Fruit fly (Drosophila melanogaster) whole organism, wandering third instar larva: ENCODE measurements around the gene CG42671.

ENCODE experiments used
- Abd-B ChIP-seq: fragments of >200 bp; optimal IDR thresholded peaks from 2 replicates; lab custom pipeline; 2017; ENCODE audit warnings: missing biosample characterization, missing genetic modification characterization
- CG32264 ChIP-seq: fragments of 200-800 bp; sonication (Bioruptor generic); optimal IDR thresholded peaks from 2 replicates; lab custom pipeline; 2016; ENCODE audit warnings: missing biosample characterization, missing genetic modification characterization
- CG9705 ChIP-seq: fragments of 200-800 bp; sonication (Bioruptor generic); optimal IDR thresholded peaks from 2 replicates; lab custom pipeline; 2018; ENCODE audit warnings: missing biosample characterization, mild to moderate bottlenecking, missing genetic modification characterization
- CrebA ChIP-seq: fragments of 200-800 bp; sonication (Bioruptor generic); optimal IDR thresholded peaks from 2 replicates; lab custom pipeline; 2016; ENCODE audit warnings: missing biosample characterization, mild to moderate bottlenecking, missing genetic modification characterization, borderline replicate concordance
- Dfd ChIP-seq: fragments of >200 bp; optimal IDR thresholded peaks from 2 replicates; lab custom pipeline; 2017; ENCODE audit warnings: missing biosample characterization, missing genetic modification characterization
- Dif ChIP-seq: fragments of 200-275, 200-300 bp; sonication (Bioruptor generic); optimal IDR thresholded peaks from 2 replicates; lab custom pipeline; 2018; ENCODE audit warnings: missing biosample characterization, missing genetic modification characterization; ENCODE audit not compliant: partially characterized antibody
- GATAd ChIP-seq: sonication (Bioruptor generic); optimal IDR thresholded peaks from 2 replicates; lab custom pipeline; 2016; ENCODE audit warnings: missing biosample characterization, missing genetic modification characterization
- HLH106 ChIP-seq: fragments of 200-800 bp; optimal IDR thresholded peaks from 3 replicates; lab custom pipeline; 2019; ENCODE audit warnings: missing biosample characterization, mild to moderate bottlenecking, missing genetic modification characterization, moderate library complexity
- Hnf4 ChIP-seq: fragments of 200-800 bp; sonication (Bioruptor generic); optimal IDR thresholded peaks from 2 replicates; lab custom pipeline; 2016; ENCODE audit warnings: missing biosample characterization, mild to moderate bottlenecking, missing genetic modification characterization
- Hr78 ChIP-seq: fragments of >200 bp; optimal IDR thresholded peaks from 2 replicates; lab custom pipeline; 2017; ENCODE audit warnings: missing biosample characterization, missing genetic modification characterization
- Hr83 ChIP-seq: fragments of 200-300 bp; sonication (Bioruptor generic); optimal IDR thresholded peaks from 2 replicates; lab custom pipeline; 2016; ENCODE audit warnings: missing biosample characterization, mild to moderate bottlenecking, missing genetic modification characterization, moderate library complexity; ENCODE audit not compliant: poor library complexity, severe bottlenecking
- Jra ChIP-seq: sonication (Bioruptor generic); optimal IDR thresholded peaks from 2 replicates; lab custom pipeline; 2016; ENCODE audit warnings: missing biosample characterization, missing genetic modification characterization
- Mio ChIP-seq: sonication (Bioruptor generic); optimal IDR thresholded peaks from 2 replicates; lab custom pipeline; 2016; ENCODE audit warnings: missing biosample characterization, missing genetic modification characterization
- Myc ChIP-seq: fragments of >200 bp; optimal IDR thresholded peaks from 2 replicates; lab custom pipeline; 2017
- N ChIP-seq: fragments of >200 bp; optimal IDR thresholded peaks from 2 replicates; lab custom pipeline; 2018; ENCODE audit warnings: missing biosample characterization, missing external identifiers, missing genetic modification characterization
- OdsH ChIP-seq: fragments of 200-800 bp; sonication (Bioruptor generic); optimal IDR thresholded peaks from 2 replicates; lab custom pipeline; 2016; ENCODE audit warnings: missing biosample characterization, mild to moderate bottlenecking, missing genetic modification characterization
- Rel ChIP-seq, 2 experiments: fragments of 200-800 bp; sonication (Bioruptor generic) in 1 of 2; optimal IDR thresholded peaks; 2 replicates in 1 of 2; 3 replicates in 1 of 2; lab custom pipeline; 2016 to 2019; ENCODE audit warnings: mild to moderate bottlenecking in 2 of 2, missing biosample characterization in 2 of 2, missing genetic modification characterization in 2 of 2, moderate library complexity in 1 of 2
- Sp1 ChIP-seq: fragments of 200-800 bp; sonication (Bioruptor generic); optimal IDR thresholded peaks from 3 replicates; lab custom pipeline; 2019; ENCODE audit warnings: missing biosample characterization, mild to moderate bottlenecking, missing genetic modification characterization, moderate library complexity
- Vsx2 ChIP-seq: fragments of 200-300, 225-300 bp; sonication (Bioruptor generic); optimal IDR thresholded peaks from 2 replicates; lab custom pipeline; 2018; ENCODE audit warnings: missing biosample characterization, missing genetic modification characterization; ENCODE audit not compliant: partially characterized antibody
- br ChIP-seq: fragments of 200-800 bp; sonication (Bioruptor generic); optimal IDR thresholded peaks from 2 replicates; lab custom pipeline; 2016; ENCODE audit warnings: missing biosample characterization, missing genetic modification characterization
- brk ChIP-seq: fragments of 200-800 bp; sonication (Bioruptor generic); optimal IDR thresholded peaks from 2 replicates; lab custom pipeline; 2016; ENCODE audit warnings: missing biosample characterization, mild to moderate bottlenecking, missing genetic modification characterization
- dl ChIP-seq, 2 experiments: fragments of 175-275, 200-275 bp in 1 of 2; fragments of 200-275 bp in 1 of 2; sonication (Bioruptor generic); optimal IDR thresholded peaks; lab custom pipeline; 2018; ENCODE audit warnings: mild to moderate bottlenecking in 2 of 2, missing biosample characterization in 2 of 2, missing genetic modification characterization in 2 of 2, moderate library complexity in 2 of 2; ENCODE audit not compliant: partially characterized antibody in 2 of 2, insufficient read depth in 1 of 2
- dmrt93B ChIP-seq: fragments of 200-800 bp; sonication (Bioruptor generic); optimal IDR thresholded peaks from 2 replicates; lab custom pipeline; 2018; ENCODE audit warnings: missing biosample characterization, mild to moderate bottlenecking, missing genetic modification characterization
- dsf ChIP-seq: sonication (Bioruptor generic); optimal IDR thresholded peaks from 2 replicates; lab custom pipeline; 2016; ENCODE audit warnings: missing biosample characterization, missing genetic modification characterization, borderline replicate concordance
- ey ChIP-seq: fragments of 200-800 bp; sonication (Bioruptor generic); optimal IDR thresholded peaks from 2 replicates; lab custom pipeline; 2016; ENCODE audit warnings: missing biosample characterization, missing genetic modification characterization
- foxo ChIP-seq, 2 experiments: fragments of 200-800 bp; sonication (Bioruptor generic); optimal IDR thresholded peaks; 2 replicates in 1 of 2; 3 replicates in 1 of 2; lab custom pipeline; 2016 to 2017; ENCODE audit warnings: missing biosample characterization in 2 of 2, missing genetic modification characterization in 2 of 2
- fru ChIP-seq: fragments of 200-800 bp; sonication (Bioruptor generic); optimal IDR thresholded peaks from 3 replicates; lab custom pipeline; 2016; ENCODE audit warnings: missing biosample characterization, mild to moderate bottlenecking, missing genetic modification characterization
- h ChIP-seq: fragments of 200-800 bp; sonication (Bioruptor generic); optimal IDR thresholded peaks from 3 replicates; lab custom pipeline; 2016; ENCODE audit warnings: missing biosample characterization, mild to moderate bottlenecking, missing genetic modification characterization
- jim ChIP-seq: fragments of 175-275, 200-325 bp; sonication (Bioruptor generic); optimal IDR thresholded peaks from 2 replicates; lab custom pipeline; 2016; ENCODE audit warnings: missing biosample characterization, mild to moderate bottlenecking, missing genetic modification characterization
- lola ChIP-seq: fragments of >200 bp; optimal IDR thresholded peaks from 2 replicates; lab custom pipeline; 2017; ENCODE audit warnings: missing biosample characterization, missing genetic modification characterization
- pan ChIP-seq: fragments of >200 bp; optimal IDR thresholded peaks from 2 replicates; lab custom pipeline; 2017
- psq ChIP-seq: fragments of 200-800 bp; sonication (Bioruptor generic); optimal IDR thresholded peaks from 3 replicates; lab custom pipeline; 2017; ENCODE audit warnings: missing biosample characterization, mild to moderate bottlenecking, missing genetic modification characterization, moderate library complexity
- rgr ChIP-seq: fragments of 200-800 bp; sonication (Bioruptor generic); optimal IDR thresholded peaks from 3 replicates; lab custom pipeline; 2016; ENCODE audit warnings: missing biosample characterization, mild to moderate bottlenecking, missing genetic modification characterization
- sage ChIP-seq: fragments of 200-800 bp; sonication (Bioruptor generic); optimal IDR thresholded peaks from 2 replicates; lab custom pipeline; 2016; ENCODE audit warnings: missing biosample characterization, mild to moderate bottlenecking, missing genetic modification characterization
- sv ChIP-seq: fragments of 200-800 bp; sonication (Bioruptor generic); optimal IDR thresholded peaks from 3 replicates; lab custom pipeline; 2016; ENCODE audit warnings: missing biosample characterization, missing genetic modification characterization
- tai ChIP-seq: sonication (Bioruptor generic); optimal IDR thresholded peaks from 2 replicates; lab custom pipeline; 2016; ENCODE audit warnings: missing biosample characterization, missing genetic modification characterization
- usp ChIP-seq: fragments of >200 bp; optimal IDR thresholded peaks from 2 replicates; lab custom pipeline; 2017; ENCODE audit warnings: missing biosample characterization, missing genetic modification characterization
- woc ChIP-seq: sonication (Bioruptor generic); optimal IDR thresholded peaks from 2 replicates; lab custom pipeline; 2016; ENCODE audit warnings: missing biosample characterization, mild to moderate bottlenecking, missing genetic modification characterization

CG42671 gene

DNA sequence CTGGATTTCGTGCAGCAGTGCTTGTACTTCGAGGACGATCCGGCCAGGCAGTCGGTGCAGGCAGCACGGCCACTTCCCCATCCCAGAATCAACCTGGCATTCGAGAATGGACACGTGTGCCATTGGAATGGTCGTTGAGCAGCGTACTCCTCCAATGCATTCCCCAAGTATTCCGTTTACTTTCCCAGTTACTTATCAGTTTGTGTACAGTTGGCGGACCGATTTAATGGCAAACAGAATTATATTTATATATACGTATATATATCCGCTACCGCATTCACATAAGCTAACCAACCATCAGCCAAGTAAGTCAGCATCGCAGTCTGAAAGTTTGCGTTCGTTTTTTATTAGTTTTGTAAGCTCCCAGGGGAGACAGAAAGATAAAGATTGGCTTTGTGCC lies 662 bp upstream of the CG42671 start:
- TF ChIP-seq Myc (lab: Kevin White, UChicago), result no peak
- TF ChIP-seq Jra (GFP tag; lab: Kevin White, UChicago), result no peak
- no peak for TF ChIP-seq Hr83 (GFP tag; lab: Kevin White, UChicago)
- no peak for TF ChIP-seq Dfd (GFP tag; lab: Kevin White, UChicago)
- no peak for TF ChIP-seq brk (GFP tag; lab: Kevin White, UChicago)
- TF ChIP-seq HLH106 (tag; lab: Kevin White, UChicago), result no peak
- no peak for TF ChIP-seq rgr (GFP tag; lab: Kevin White, UChicago)
- no peak for TF ChIP-seq br (GFP tag; lab: Kevin White, UChicago)
- no peak for TF ChIP-seq dl (GFP tag; optimal IDR thresholded peaks at IDR 0.05; lab: Kevin White, UChicago; ENCODE audit: insufficient read depth in 1 of 2, partially characterized antibody in 2 of 2)
- no peak for TF ChIP-seq foxo (GFP tag; optimal IDR thresholded peaks at IDR 0.05; lab: Kevin White, UChicago)

DNA sequence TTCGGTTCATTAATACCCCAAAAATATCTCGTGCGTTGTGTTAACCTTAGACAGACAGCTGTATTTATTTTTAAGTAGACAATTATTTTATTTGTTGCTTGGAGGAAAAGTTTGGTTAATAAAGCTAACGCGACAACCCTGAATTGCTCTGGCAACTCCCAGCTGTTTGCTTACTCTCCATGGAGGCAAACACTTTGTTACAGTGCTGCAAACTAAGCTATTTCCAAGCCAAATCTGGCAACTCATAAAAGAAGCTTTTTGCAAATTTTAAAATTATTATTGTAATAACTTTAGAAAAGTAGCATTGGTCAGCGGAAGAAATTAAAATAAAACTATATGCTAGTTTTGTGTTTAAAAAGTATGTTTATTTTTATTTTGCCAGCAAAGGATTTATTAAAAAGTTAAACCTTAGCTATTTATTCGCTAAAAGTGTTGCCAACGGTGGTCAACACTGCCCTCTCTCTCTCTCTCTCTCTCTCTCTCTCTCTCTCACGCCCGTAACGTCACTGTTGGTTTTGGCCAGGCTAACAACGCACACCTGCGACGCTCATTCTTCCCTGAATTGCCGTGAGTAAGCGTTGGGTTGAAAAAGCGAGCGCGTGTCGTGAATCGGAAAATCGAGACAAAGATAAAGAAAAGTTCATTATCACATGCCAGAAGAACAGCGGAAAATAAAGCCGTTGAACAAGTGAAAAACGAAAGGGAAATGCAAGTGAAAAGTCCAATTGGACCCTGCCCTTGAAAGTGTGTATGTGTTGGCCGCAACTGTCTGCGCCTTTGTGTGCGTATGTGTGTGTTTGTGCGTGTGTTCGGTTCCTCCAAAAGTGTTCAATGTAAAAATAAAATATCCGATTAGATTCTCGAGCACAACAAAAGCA lies 1.2 kb downstream of the CG42671 start:
- TF ChIP-seq fru (peak; percentile 95), Hnf4 (peak; percentile 94), ey (GFP tag; lab: Kevin White, UChicago) (peak; percentile 96), OdsH (GFP tag; lab: Kevin White, UChicago) (peak; percentile 92), brk (GFP tag; lab: Kevin White, UChicago) (peak; percentile 78), N (no peak), Myc (lab: Kevin White, UChicago) (peak; percentile 100), Vsx2 (peak; percentile 88), rgr (GFP tag; lab: Kevin White, UChicago) (peak; percentile 97), br (GFP tag; lab: Kevin White, UChicago) (peak; percentile 96), dmrt93B (GFP tag; lab: Kevin White, UChicago) (peak; percentile 83), Mio (GFP tag; lab: Kevin White, UChicago) (peak; percentile 76), Jra (GFP tag; lab: Kevin White, UChicago) (peak; percentile 84), usp (GFP tag; lab: Kevin White, UChicago) (no peak), Sp1 (GFP tag; lab: Kevin White, UChicago) (peak; percentile 80), dl (GFP tag; optimal IDR thresholded peaks at IDR 0.05; lab: Kevin White, UChicago; ENCODE audit: insufficient read depth in 1 of 2, partially characterized antibody in 2 of 2) (peak in 1 of 2 experiments; percentile 63), Hr83 (GFP tag; lab: Kevin White, UChicago) (peak; percentile 90), GATAd (GFP tag; lab: Kevin White, UChicago) (no peak), dsf (GFP tag; lab: Kevin White, UChicago) (peak; percentile 68), Rel (GFP tag; optimal IDR thresholded peaks at IDR 0.05; lab: Kevin White, UChicago) (peak; percentile 90), Rel (tag; optimal IDR thresholded peaks at IDR 0.05; lab: Kevin White, UChicago) (peak; percentile 45), woc (GFP tag; lab: Kevin White, UChicago) (peak; percentile 93), HLH106 (tag; lab: Kevin White, UChicago) (peak; percentile 92), Abd-B (GFP tag; lab: Kevin White, UChicago) (no peak), tai (GFP tag; lab: Kevin White, UChicago) (no peak), Dfd (GFP tag; lab: Kevin White, UChicago) (no peak), CrebA (GFP tag; lab: Kevin White, UChicago) (no peak), jim (GFP tag; lab: Kevin White, UChicago) (peak; percentile 52), foxo (GFP tag; optimal IDR thresholded peaks at IDR 0.05; lab: Kevin White, UChicago) (peak; percentile 89 to 97), h (GFP tag; lab: Kevin White, UChicago) (peak; percentile 96), lola (no peak), psq (GFP tag; lab: Kevin White, UChicago) (peak; percentile 87), sv (GFP tag; lab: Kevin White, UChicago) (peak; percentile 89), CG9705 (GFP tag; lab: Kevin White, UChicago) (peak; percentile 53), CG32264 (GFP tag; lab: Kevin White, UChicago) (peak; percentile 92), Hr78 (no peak), pan (no peak), Dif (peak; percentile 83), sage (peak; percentile 88)
